Worm (Caenorhabditis elegans): Measurements from ENCODE around the gene gly-13.

ce11 chrX:9283026-9283425 lies 13.4 kb downstream of the gly-13 start, which contains the start of gene B0416.11:
- TF ChIP-seq lin-15B (tag; optimal IDR thresholded peaks at IDR 0.05) (no peak), nhr-237 (tag; optimal IDR thresholded peaks at IDR 0.05) (no peak), nfya-1 (tag; optimal IDR thresholded peaks at IDR 0.05; ENCODE audit: insufficient read depth) (no peak), snpc-4 (tag; optimal IDR thresholded peaks at IDR 0.05) (no peak), skn-1 (tag; optimal IDR thresholded peaks at IDR 0.05) (no peak), nhr-25 (tag; optimal IDR thresholded peaks at IDR 0.05) (no peak), elt-3 (tag; optimal IDR thresholded peaks at IDR 0.05) (no peak), aly-2 (tag; optimal IDR thresholded peaks at IDR 0.05) (no peak)

Measured in whole organism, L3 larva.